Fruit fly (Drosophila melanogaster) whole organism, embryonic: Measurements from ENCODE around the gene CG33258.

Experiments used
- Antp ChIP-seq: fragments of 200-800 bp; sonication (Bioruptor generic); optimal IDR thresholded peaks from 3 replicates; lab custom pipeline; 2016; ENCODE audit warnings: missing biosample characterization, missing genetic modification characterization
- CG11560 ChIP-seq: fragments of 200-800 bp; sonication (Bioruptor generic); IDR thresholded peaks from 3 replicates; pipeline ENCODE4 v1.3.6; 2022; ENCODE audit warnings: missing biosample characterization, missing genetic modification characterization
- CG12769 ChIP-seq: fragments of 200-800 bp; sonication (Bioruptor generic); optimal IDR thresholded peaks from 2 replicates; lab custom pipeline; 2019; ENCODE audit warnings: missing biosample characterization, mild to moderate bottlenecking, missing genetic modification characterization, moderate library complexity
- CG14441 ChIP-seq: fragments of 200-800 bp; sonication (Bioruptor generic); IDR thresholded peaks from 2 replicates; pipeline ENCODE4 v1.3.6; 2022; ENCODE audit warnings: missing biosample characterization, missing genetic modification characterization
- CG14860 ChIP-seq: fragments of 200-800 bp; sonication (Bioruptor generic); IDR thresholded peaks from 3 replicates; pipeline ENCODE4 v1.3.6; 2022; ENCODE audit warnings: missing biosample characterization, missing genetic modification characterization; ENCODE audit not compliant: partially characterized antibody
- CG15073 ChIP-seq: fragments of 200-800 bp; sonication (Bioruptor generic); optimal IDR thresholded peaks from 2 replicates; lab custom pipeline; 2016; ENCODE audit warnings: missing biosample characterization, missing genetic modification characterization
- CG17328 ChIP-seq: fragments of 200-800 bp; sonication (Bioruptor generic); IDR thresholded peaks from 2 replicates; pipeline ENCODE4 v1.3.6; 2022; ENCODE audit warnings: missing biosample characterization, missing genetic modification characterization
- CG17802 ChIP-seq: fragments of 200-800 bp; sonication (Bioruptor generic); optimal IDR thresholded peaks from 2 replicates; lab custom pipeline; 2018; ENCODE audit warnings: missing biosample characterization, mild to moderate bottlenecking, missing genetic modification characterization, moderate library complexity
- CG4360 ChIP-seq: fragments of 200-800 bp; sonication (Bioruptor generic); IDR thresholded peaks from 2 replicates; pipeline ENCODE4 v1.3.6; 2022; ENCODE audit warnings: missing biosample characterization, missing genetic modification characterization
- CG6791 ChIP-seq: fragments of 200-800 bp; sonication (Bioruptor generic); IDR thresholded peaks from 3 replicates; pipeline ENCODE4 v1.3.6; 2022; ENCODE audit warnings: missing biosample characterization, missing genetic modification characterization; ENCODE audit not compliant: partially characterized antibody
- CG6813 ChIP-seq: fragments of 200-800 bp; sonication (Bioruptor generic); optimal IDR thresholded peaks from 2 replicates; lab custom pipeline; 2017; ENCODE audit warnings: missing biosample characterization, missing genetic modification characterization, mild to moderate bottlenecking, moderate library complexity, missing genetic modification reagents
- CG7556 ChIP-seq: fragments of 200-800 bp; sonication (Bioruptor generic); optimal IDR thresholded peaks from 2 replicates; lab custom pipeline; 2017; ENCODE audit warnings: missing biosample characterization, mild to moderate bottlenecking, missing genetic modification characterization
- CG7963 ChIP-seq: fragments of 200-800 bp; sonication (Bioruptor generic); IDR thresholded peaks from 3 replicates; pipeline ENCODE4 v1.3.6; 2022; ENCODE audit warnings: missing biosample characterization, missing genetic modification characterization; ENCODE audit not compliant: partially characterized antibody
- Elba2 ChIP-seq: fragments of 200-800 bp; sonication (Bioruptor generic); optimal IDR thresholded peaks from 3 replicates; lab custom pipeline; 2016; ENCODE audit warnings: missing biosample characterization, missing genetic modification characterization
- Fer3 ChIP-seq: fragments of 200-800 bp; sonication (Bioruptor generic); optimal IDR thresholded peaks from 2 replicates; lab custom pipeline; 2018; ENCODE audit warnings: missing biosample characterization, mild to moderate bottlenecking, missing genetic modification characterization, moderate library complexity
- Hr39 ChIP-seq: fragments of >200 bp; optimal IDR thresholded peaks from 2 replicates; lab custom pipeline; 2017
- Jarid2 ChIP-seq: fragments of 200-800 bp; sonication (Bioruptor generic); optimal IDR thresholded peaks from 3 replicates; lab custom pipeline; 2017; ENCODE audit warnings: mild to moderate bottlenecking, missing biosample characterization, missing genetic modification reagents, missing genetic modification characterization
- Lhr ChIP-seq: fragments of 200-800 bp; sonication (Bioruptor generic); optimal IDR thresholded peaks from 3 replicates; lab custom pipeline; 2017; ENCODE audit warnings: mild to moderate bottlenecking, missing biosample characterization, missing genetic modification reagents, missing genetic modification characterization
- Lpt ChIP-seq: fragments of >200 bp; optimal IDR thresholded peaks from 2 replicates; lab custom pipeline; 2018; ENCODE audit warnings: missing biosample characterization, missing genetic modification characterization
- MESR4 ChIP-seq: fragments of 200-800 bp; sonication (Bioruptor generic); optimal IDR thresholded peaks from 2 replicates; lab custom pipeline; 2018; ENCODE audit warnings: missing biosample characterization, mild to moderate bottlenecking, missing genetic modification characterization, moderate library complexity
- NC2β ChIP-seq: fragments of 200-800 bp; sonication (Bioruptor generic); optimal IDR thresholded peaks from 2 replicates; lab custom pipeline; 2016; ENCODE audit warnings: missing biosample characterization, missing genetic modification characterization
- Ravus ChIP-seq: fragments of 200-800 bp; sonication (Bioruptor generic); IDR thresholded peaks from 2 replicates; pipeline ENCODE4 v1.3.6; 2022; ENCODE audit warnings: missing biosample characterization, missing genetic modification characterization
- Spps ChIP-seq: fragments of 200-800 bp; sonication (Bioruptor generic); optimal IDR thresholded peaks from 2 replicates; lab custom pipeline; 2018; ENCODE audit warnings: missing biosample characterization, mild to moderate bottlenecking, missing genetic modification characterization
- Stat92E ChIP-seq, 3 experiments: fragments of >200 bp in 2 of 3; fragments of 200-800 bp in 1 of 3; sonication (Bioruptor generic) in 1 of 3; optimal IDR thresholded peaks; 2 replicates each; lab custom pipeline; 2017 to 2019; ENCODE audit warnings: missing biosample characterization in 3 of 3, missing genetic modification characterization in 3 of 3, mild to moderate bottlenecking in 1 of 3, moderate library complexity in 1 of 3
- TFAM ChIP-seq: fragments of 200-800 bp; sonication (Bioruptor generic); optimal IDR thresholded peaks from 2 replicates; lab custom pipeline; 2017; ENCODE audit warnings: missing biosample characterization, missing genetic modification characterization, inconsistent platforms
- amos ChIP-seq: fragments of 200-800 bp; sonication (Bioruptor generic); IDR thresholded peaks from 2 replicates; pipeline ENCODE4 v1.3.6; 2022; ENCODE audit warnings: missing biosample characterization, missing genetic modification characterization; ENCODE audit not compliant: partially characterized antibody
- caup ChIP-seq: fragments of 200-800 bp; sonication (Bioruptor generic); optimal IDR thresholded peaks from 3 replicates; lab custom pipeline; 2017; ENCODE audit warnings: missing biosample characterization, mild to moderate bottlenecking, missing genetic modification characterization, moderate library complexity; ENCODE audit not compliant: severe bottlenecking
- chn ChIP-seq: fragments of 200-800 bp; sonication (Bioruptor generic); optimal IDR thresholded peaks from 2 replicates; lab custom pipeline; 2016; ENCODE audit warnings: missing biosample characterization, missing genetic modification characterization
- danr ChIP-seq: fragments of 200-800 bp; sonication (Bioruptor generic); IDR thresholded peaks from 2 replicates; pipeline ENCODE4 v1.3.6; 2022; ENCODE audit warnings: missing biosample characterization, missing genetic modification characterization
- dmrt11E ChIP-seq: fragments of 200-800 bp; sonication (Bioruptor generic); optimal IDR thresholded peaks from 3 replicates; lab custom pipeline; 2018; ENCODE audit warnings: missing biosample characterization, mild to moderate bottlenecking, missing genetic modification characterization, moderate library complexity
- dmrt99B ChIP-seq: fragments of 200-800 bp; sonication (Bioruptor generic); optimal IDR thresholded peaks from 2 replicates; lab custom pipeline; 2018; ENCODE audit warnings: missing biosample characterization, mild to moderate bottlenecking, missing genetic modification characterization, moderate library complexity
- esg ChIP-seq: fragments of 200-800 bp; sonication (Bioruptor generic); conservative IDR thresholded peaks from 2 replicates; pipeline ENCODE4 v1.3.6; 2022; ENCODE audit warnings: missing biosample characterization, missing genetic modification characterization
- eve ChIP-seq, 2 experiments: fragments of >200 bp; optimal IDR thresholded peaks; 2 replicates each; lab custom pipeline; 2017; ENCODE audit warnings: missing biosample characterization in 2 of 2, missing genetic modification characterization in 2 of 2
- ewg ChIP-seq: fragments of 200-800 bp; sonication (Bioruptor generic); optimal IDR thresholded peaks from 3 replicates; lab custom pipeline; 2017; ENCODE audit warnings: mild to moderate bottlenecking, missing biosample characterization, missing genetic modification reagents, missing genetic modification characterization
- fru ChIP-seq: fragments of >200 bp; optimal IDR thresholded peaks from 2 replicates; lab custom pipeline; 2017
- grn ChIP-seq: fragments of 200-800 bp; sonication (Bioruptor generic); optimal IDR thresholded peaks from 3 replicates; lab custom pipeline; 2017; ENCODE audit warnings: missing biosample characterization, missing genetic modification characterization
- gt ChIP-seq: fragments of 200-800 bp; sonication (Bioruptor generic); IDR thresholded peaks from 2 replicates; pipeline ENCODE4 v1.3.6; 2022; ENCODE audit warnings: missing biosample characterization, missing genetic modification characterization
- hbn ChIP-seq: fragments of 200-800 bp; sonication (Bioruptor generic); IDR thresholded peaks from 2 replicates; pipeline ENCODE4 v1.3.6; 2022; ENCODE audit warnings: missing biosample characterization, missing genetic modification characterization; ENCODE audit not compliant: partially characterized antibody
- her ChIP-seq: fragments of 200-800 bp; sonication (Bioruptor generic); optimal IDR thresholded peaks from 2 replicates; lab custom pipeline; 2016; ENCODE audit warnings: missing biosample characterization, missing genetic modification characterization
- kay ChIP-seq: fragments of 200-800 bp; sonication (Bioruptor generic); optimal IDR thresholded peaks from 2 replicates; lab custom pipeline; 2016; ENCODE audit warnings: missing biosample characterization, missing genetic modification characterization
- nom ChIP-seq: fragments of 200-800 bp; sonication (Bioruptor generic); optimal IDR thresholded peaks from 2 replicates; lab custom pipeline; 2017; ENCODE audit warnings: missing biosample characterization, missing genetic modification characterization, mild to moderate bottlenecking, moderate library complexity, missing genetic modification reagents
- pzg ChIP-seq: fragments of 200-800 bp; sonication (Bioruptor generic); optimal IDR thresholded peaks from 3 replicates; lab custom pipeline; 2018; ENCODE audit warnings: missing biosample characterization, mild to moderate bottlenecking, missing genetic modification characterization, moderate library complexity
- repo ChIP-seq: fragments of 200-800 bp; sonication (Bioruptor generic); optimal IDR thresholded peaks from 2 replicates; lab custom pipeline; 2016; ENCODE audit warnings: missing biosample characterization, missing genetic modification characterization
- row ChIP-seq: fragments of 200-800 bp; sonication (Bioruptor generic); IDR thresholded peaks from 3 replicates; pipeline ENCODE4 v1.3.6; 2022; ENCODE audit warnings: missing biosample characterization, missing genetic modification characterization
- scrt ChIP-seq: fragments of 200-800 bp; sonication (Bioruptor generic); optimal IDR thresholded peaks from 2 replicates; lab custom pipeline; 2018; ENCODE audit warnings: missing biosample characterization, mild to moderate bottlenecking, missing genetic modification characterization, moderate library complexity
- shn ChIP-seq: fragments of 200-800 bp; sonication (Bioruptor generic); optimal IDR thresholded peaks from 3 replicates; lab custom pipeline; 2016; ENCODE audit warnings: missing biosample characterization, missing genetic modification characterization
- stc ChIP-seq: fragments of 200-800 bp; sonication (Bioruptor generic); IDR thresholded peaks from 2 replicates; pipeline ENCODE4 v1.3.6; 2022; ENCODE audit warnings: missing biosample characterization, missing genetic modification characterization
- stwl ChIP-seq: fragments of 200-800 bp; sonication (Bioruptor generic); optimal IDR thresholded peaks from 3 replicates; lab custom pipeline; 2018; ENCODE audit warnings: missing biosample characterization, mild to moderate bottlenecking, missing genetic modification characterization, moderate library complexity
- zf30C ChIP-seq: fragments of 200-800 bp; sonication (Bioruptor generic); optimal IDR thresholded peaks from 3 replicates; lab custom pipeline; 2018; ENCODE audit warnings: missing biosample characterization, mild to moderate bottlenecking, missing genetic modification characterization

Gene CG33258

dm6 chr3L:16131264-16132066 lies 49.1 kb downstream of the CG33258 start, which contains the start of the genes Trs20 and elg1 (continued):
- TF ChIP-seq Lpt (GFP tag; lab: Kevin White, UChicago) (no peak), her (GFP tag; lab: Kevin White, UChicago) (no peak), ewg (GFP tag; lab: Kevin White, UChicago) (no peak), Ravus (GFP tag; lab: Robert Waterston, UW) (no peak), Fer3 (tag; lab: Kevin White, UChicago) (peak; percentile 40), Stat92E (GFP tag; optimal IDR thresholded peaks at IDR 0.05; lab: Kevin White, UChicago) (no peak), CG12769 (tag; lab: Kevin White, UChicago) (no peak), Hr39 (lab: Kevin White, UChicago) (no peak), CG7963 (GFP tag; lab: Robert Waterston, UW) (no peak), CG6813 (GFP tag; lab: Kevin White, UChicago) (no peak), CG14860 (no peak), CG6791 (GFP tag; lab: Robert Waterston, UW) (no peak), TFAM (GFP tag; lab: Kevin White, UChicago) (no peak), amos (GFP tag; lab: Robert Waterston, UW) (no peak), pzg (GFP tag; lab: Kevin White, UChicago) (peak; percentile 46), Elba2 (GFP tag; lab: Kevin White, UChicago) (peak; percentile 4), zf30C (GFP tag; lab: Kevin White, UChicago) (no peak), dmrt99B (tag; lab: Kevin White, UChicago) (no peak), nom (GFP tag; lab: Kevin White, UChicago) (peak; percentile 60), CG7556 (peak; percentile 66), CG11560 (no peak), CG14441 (GFP tag; lab: Robert Waterston, UW) (no peak), gt (GFP tag; lab: Robert Waterston, UW) (no peak), esg (GFP tag; lab: Robert Waterston, UW) (no peak), grn (GFP tag; lab: Kevin White, UChicago) (no peak), repo (GFP tag; lab: Kevin White, UChicago) (no peak), Antp (no peak), CG4360 (no peak), dmrt11E (tag; lab: Kevin White, UChicago) (peak; percentile 59), chn (GFP tag; lab: Kevin White, UChicago) (no peak), caup (GFP tag; lab: Kevin White, UChicago) (peak; percentile 49), row (GFP tag; lab: Robert Waterston, UW) (peak; percentile 75), hbn (no peak), kay (no peak), stwl (peak; percentile 46), eve (GFP tag; optimal IDR thresholded peaks at IDR 0.05; lab: Kevin White, UChicago) (no peak), CG15073 (GFP tag; lab: Kevin White, UChicago) (no peak), scrt (GFP tag; lab: Kevin White, UChicago) (no peak), danr (GFP tag; lab: Robert Waterston, UW) (no peak), MESR4 (GFP tag; lab: Kevin White, UChicago) (peak; percentile 75), shn (GFP tag; lab: Kevin White, UChicago) (no peak), fru (lab: Kevin White, UChicago) (no peak), stc (GFP tag; lab: Robert Waterston, UW) (0 out of 2 replicates have a peak, but pooled peaks have one; percentile 24), CG17328 (GFP tag; lab: Robert Waterston, UW) (0 out of 2 replicates have a peak, but pooled peaks have one; percentile 9), Spps (tag; lab: Kevin White, UChicago) (no peak), CG17802 (no peak), NC2β (GFP tag; lab: Kevin White, UChicago) (no peak), Jarid2 (GFP tag; lab: Kevin White, UChicago) (no peak), Lhr (GFP tag; lab: Kevin White, UChicago) (no peak)
